Worm (Caenorhabditis elegans) whole organism, L1 larva: ENCODE data around the gene C30A5.10.

ENCODE experiments used
- C04F5.9 ChIP-seq: sonication (generic microtip); optimal IDR thresholded peaks from 2 replicates; lab custom pipeline; 2016; ENCODE audit warnings: missing genetic modification characterization, missing compliant biosample characterization
- Y116A8C.19 ChIP-seq: sonication (generic microtip); optimal IDR thresholded peaks from 2 replicates; lab custom pipeline; 2016; ENCODE audit warnings: missing compliant biosample characterization, missing genetic modification characterization, borderline replicate concordance
- alr-1 ChIP-seq: fragments of 200-800 bp; sonication (Bioruptor generic); optimal IDR thresholded peaks from 2 replicates; lab custom pipeline; 2018; ENCODE audit warnings: borderline replicate concordance, mild to moderate bottlenecking, missing genetic modification characterization, missing compliant biosample characterization
- ama-1 ChIP-seq: fragments of 150-350 bp; optimal IDR thresholded peaks from 2 replicates; lab custom pipeline; 2014
- ceh-8 ChIP-seq: fragments of 200-800 bp; sonication (Bioruptor generic); optimal IDR thresholded peaks from 2 replicates; lab custom pipeline; 2018; ENCODE audit warnings: mild to moderate bottlenecking, missing genetic modification characterization, moderate library complexity, missing compliant biosample characterization
- ceh-82 ChIP-seq, 3 experiments: fragments of 150-350 bp in 1 of 3; sonication (generic microtip) in 2 of 3; optimal IDR thresholded peaks; 2 replicates each; lab custom pipeline; 2014 to 2017; ENCODE audit warnings: missing biosample characterization in 3 of 3, missing genetic modification characterization in 3 of 3
- dpl-1 ChIP-seq, 3 experiments: fragments of 150-350 bp in 2 of 3; sonication (generic microtip) in 1 of 3; optimal IDR thresholded peaks; 2 replicates each; lab custom pipeline; 2014 to 2017; ENCODE audit warnings: missing biosample characterization in 3 of 3, missing genetic modification characterization in 3 of 3, missing genetic modification reagents in 3 of 3
- dsc-1 ChIP-seq: sonication (generic microtip); optimal IDR thresholded peaks from 2 replicates; lab custom pipeline; 2016; ENCODE audit warnings: mild to moderate bottlenecking, missing genetic modification characterization, missing compliant biosample characterization
- efl-1 ChIP-seq, 4 experiments: fragments of 150-350 bp; optimal IDR thresholded peaks in 3 of 4; peaks in 1 of 4; 1 replicate in 1 of 4; 2 replicates in 3 of 4; lab custom pipeline; 2014; ENCODE audit warnings: missing biosample characterization in 2 of 4, missing genetic modification characterization in 2 of 4, missing genetic modification reagents in 2 of 4
- egl-13 ChIP-seq: sonication (generic microtip); optimal IDR thresholded peaks from 2 replicates; lab custom pipeline; 2016; ENCODE audit warnings: missing genotype, missing genetic modification reagents, missing genetic modification characterization, missing compliant biosample characterization
- egl-27 ChIP-seq, 2 experiments: fragments of 150-350 bp in 1 of 2; sonication (generic microtip); optimal IDR thresholded peaks; 3 replicates each; lab custom pipeline; 2017 to 2018; ENCODE audit warnings: missing biosample characterization in 2 of 2, missing genetic modification characterization in 2 of 2, missing genetic modification reagents in 2 of 2
- fkh-10 ChIP-seq: sonication (generic microtip); optimal IDR thresholded peaks from 2 replicates; lab custom pipeline; 2017; ENCODE audit warnings: missing biosample characterization, missing genetic modification reagents, missing genetic modification characterization
- fos-1 ChIP-seq: fragments of 150-350 bp; optimal IDR thresholded peaks from 2 replicates; lab custom pipeline; 2014; ENCODE audit warnings: missing biosample characterization, missing genetic modification characterization
- grh-1 ChIP-seq: fragments of 200-800 bp; sonication (Bioruptor generic); IDR thresholded peaks from 2 replicates; pipeline ENCODE4 v1.3.6; 2022; ENCODE audit warnings: missing genetic modification reagents, missing genetic modification characterization, missing compliant biosample characterization
- hlh-17 ChIP-seq: fragments of 200-800 bp; sonication (Bioruptor generic); optimal IDR thresholded peaks from 2 replicates; lab custom pipeline; 2018; ENCODE audit warnings: missing genetic modification characterization, mild to moderate bottlenecking, missing compliant biosample characterization, moderate library complexity, borderline replicate concordance
- jun-1 ChIP-seq: fragments of 150-350 bp; optimal IDR thresholded peaks from 2 replicates; lab custom pipeline; 2014; ENCODE audit warnings: missing biosample characterization, missing genetic modification reagents, missing genetic modification characterization
- lin-14 ChIP-seq: fragments of 200-800 bp; sonication (Bioruptor generic); optimal IDR thresholded peaks from 2 replicates; lab custom pipeline; 2018; ENCODE audit warnings: mild to moderate bottlenecking, missing genetic modification characterization, moderate library complexity, missing compliant biosample characterization
- lin-39 ChIP-seq: fragments of 150-350 bp; optimal IDR thresholded peaks from 2 replicates; lab custom pipeline; 2014; ENCODE audit warnings: missing biosample characterization, missing genetic modification reagents, missing genetic modification characterization
- lsy-2 ChIP-seq, 2 experiments: fragments of 150-350 bp; optimal IDR thresholded peaks; 2 replicates each; lab custom pipeline; 2014; ENCODE audit warnings: missing biosample characterization in 2 of 2, missing genetic modification characterization in 2 of 2
- mab-9 ChIP-seq: fragments of 200-800 bp; sonication (Bioruptor generic); IDR thresholded peaks from 2 replicates; pipeline ENCODE4 v1.3.6; 2022; ENCODE audit warnings: missing genetic modification reagents, missing genetic modification characterization, missing compliant biosample characterization
- nhr-19 ChIP-seq: fragments of 200-800 bp; sonication (Bioruptor generic); conservative IDR thresholded peaks from 2 replicates; pipeline ENCODE4 v1.3.6; 2022; ENCODE audit warnings: missing genetic modification characterization, missing compliant biosample characterization
- nhr-237 ChIP-seq: fragments of 150-350 bp; optimal IDR thresholded peaks from 2 replicates; lab custom pipeline; 2014; ENCODE audit warnings: missing biosample characterization, missing genetic modification characterization
- nhr-47 ChIP-seq: sonication (generic microtip); optimal IDR thresholded peaks from 2 replicates; lab custom pipeline; 2016; ENCODE audit warnings: mild to moderate bottlenecking, missing genetic modification characterization, moderate library complexity, missing compliant biosample characterization
- nhr-71 ChIP-seq: sonication (generic microtip); optimal IDR thresholded peaks from 2 replicates; lab custom pipeline; 2016; ENCODE audit warnings: mild to moderate bottlenecking, missing genetic modification characterization, moderate library complexity, missing compliant biosample characterization
- nhr-84 ChIP-seq: sonication (generic microtip); optimal IDR thresholded peaks from 2 replicates; lab custom pipeline; 2017; ENCODE audit warnings: missing biosample characterization, missing genetic modification characterization
- snu-23 ChIP-seq: sonication (generic microtip); optimal IDR thresholded peaks from 2 replicates; lab custom pipeline; 2016; ENCODE audit warnings: missing genetic modification characterization, missing compliant biosample characterization
- sox-4 ChIP-seq: sonication (generic microtip); optimal IDR thresholded peaks from 2 replicates; lab custom pipeline; 2016; ENCODE audit warnings: missing genetic modification characterization, missing compliant biosample characterization
- sup-37 ChIP-seq: fragments of 200-800 bp; sonication (Bioruptor generic); optimal IDR thresholded peaks from 2 replicates; lab custom pipeline; 2018; ENCODE audit warnings: mild to moderate bottlenecking, missing genetic modification characterization, missing compliant biosample characterization
- tbx-2 ChIP-seq: sonication (generic microtip); optimal IDR thresholded peaks from 2 replicates; lab custom pipeline; 2016; ENCODE audit warnings: missing genetic modification characterization, missing compliant biosample characterization
- unc-130 ChIP-seq: fragments of 150-350 bp; optimal IDR thresholded peaks from 2 replicates; lab custom pipeline; 2017; ENCODE audit warnings: missing biosample characterization, missing genetic modification characterization, inconsistent platforms
- unc-30 ChIP-seq: sonication (generic microtip); optimal IDR thresholded peaks from 2 replicates; lab custom pipeline; 2017; ENCODE audit warnings: missing biosample characterization, missing genetic modification characterization
- unc-86 ChIP-seq: sonication (generic microtip); optimal IDR thresholded peaks from 2 replicates; lab custom pipeline; 2016; ENCODE audit warnings: missing genetic modification characterization, missing compliant biosample characterization
- zag-1 ChIP-seq: fragments of 150-350 bp; optimal IDR thresholded peaks from 2 replicates; lab custom pipeline; 2014; ENCODE audit warnings: missing biosample characterization, missing genetic modification characterization
- ztf-11 ChIP-seq, 2 experiments: sonication (generic microtip); optimal IDR thresholded peaks; 2 replicates each; lab custom pipeline; 2016 to 2017; ENCODE audit warnings: missing genetic modification characterization in 2 of 2, missing biosample characterization in 1 of 2, missing compliant biosample characterization in 1 of 2

Gene C30A5.10

ce11 chrIII:8224769-8225168, 15.1 kb upstream of the C30A5.10 start, which contains the start of gene mob-4:
TSS of gene mob-4 (plus strand) at chrIII:8225097.
- TF ChIP-seq snu-23, result peak; percentile 6
- peak in 1 of 2 experiments; percentile 26 for TF ChIP-seq lsy-2 (tag; optimal IDR thresholded peaks at IDR 0.05; lab: Kevin White, UChicago)
- TF ChIP-seq efl-1 (optimal IDR thresholded peaks at IDR 0.05; lab: Kevin White, UChicago), result peak in 1 of 2 experiments; percentile 17
- TF ChIP-seq efl-1 (GFP tag; optimal IDR thresholded peaks at IDR 0.05 in 1 of 2; lab: Kevin White, UChicago), result peak; percentile 25 to 62
- no peak for TF ChIP-seq sox-4
- no peak for TF ChIP-seq C04F5.9
- peak in 1 of 3 experiments; percentile 33 for TF ChIP-seq dpl-1 (GFP tag; optimal IDR thresholded peaks at IDR 0.05; lab: Kevin White, UChicago)
- no peak for TF ChIP-seq nhr-71 (tag; lab: Kevin White, UChicago)
- TF ChIP-seq ceh-8 (GFP tag; lab: Kevin White, UChicago), result no peak

DNA sequence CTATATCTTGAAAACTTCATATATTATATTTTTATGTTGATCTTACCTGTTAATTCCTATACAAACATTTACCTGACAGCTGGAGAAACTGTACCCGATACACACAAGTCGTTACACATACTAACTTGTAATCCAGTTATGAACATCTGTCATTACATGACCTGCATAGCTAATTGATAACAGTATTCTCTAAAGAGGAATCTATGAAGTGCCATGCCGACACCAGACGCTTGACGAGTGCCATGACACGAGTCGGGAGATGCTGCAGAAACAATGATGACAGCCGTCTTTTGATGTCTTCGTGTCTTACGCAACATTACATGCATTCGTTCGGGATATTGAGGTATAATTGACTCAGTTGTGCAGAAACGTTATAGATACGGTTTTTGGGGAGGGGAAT, 10.4 kb upstream of the C30A5.10 start:
- peak; percentile 79 for TF ChIP-seq unc-86 (tag; lab: Kevin White, UChicago)
- TF ChIP-seq Y116A8C.19, result no peak
- TF ChIP-seq tbx-2, result peak; percentile 6
- no peak for TF ChIP-seq grh-1 (GFP tag; lab: Robert Waterston, UW)
- peak in 1 of 2 experiments; percentile 57 for TF ChIP-seq ztf-11 (tag; optimal IDR thresholded peaks at IDR 0.05; lab: Kevin White, UChicago)
- TF ChIP-seq lsy-2 (tag; optimal IDR thresholded peaks at IDR 0.05; lab: Kevin White, UChicago), result no peak
- no peak for TF ChIP-seq snu-23

- peak; percentile 11 for TF ChIP-seq dsc-1 (tag; lab: Kevin White, UChicago)
- no peak for TF ChIP-seq egl-13
- TF ChIP-seq efl-1 (optimal IDR thresholded peaks at IDR 0.05; lab: Kevin White, UChicago), result no peak
- peak in 1 of 2 experiments; percentile 34 for TF ChIP-seq efl-1 (GFP tag; optimal IDR thresholded peaks at IDR 0.05 in 1 of 2; lab: Kevin White, UChicago)
Observed at ce11 chrIII:8217919-8218318, 8.2 kb upstream of the C30A5.10 start, which contains the start of gene C30A5.16. TSS of gene C30A5.16 (plus strand) at chrIII:8218219.

DNA sequence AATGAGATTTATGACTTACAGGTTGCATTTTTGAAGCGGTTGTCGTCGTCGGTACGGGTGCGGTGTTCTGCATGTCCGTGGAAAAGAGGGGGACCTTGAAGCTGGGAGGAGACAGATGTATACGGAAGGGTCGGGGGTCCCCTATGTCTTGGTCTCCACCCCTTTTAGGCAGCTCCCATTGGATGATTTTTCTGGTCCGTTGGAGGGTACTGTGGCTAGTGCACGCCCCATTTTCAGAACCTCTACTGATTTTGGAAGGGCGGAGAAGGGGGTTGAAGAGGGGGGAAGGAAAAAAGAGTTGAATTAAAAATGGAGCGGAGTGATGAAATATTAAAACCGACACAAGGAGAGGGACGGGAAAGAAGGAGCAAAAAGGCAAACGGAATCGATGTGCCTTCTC, 6.5 kb upstream of the C30A5.10 start, which contains the start of gene unc-86:
Gene unc-86 (minus strand): TSS at position 113 of the 400 bp plus-strand sequence.
- TF ChIP-seq lin-14 (GFP tag; lab: Kevin White, UChicago) (peak; percentile 4), nhr-237 (tag; lab: Kevin White, UChicago) (no peak), alr-1 (no peak), lsy-2 (tag; optimal IDR thresholded peaks at IDR 0.05; lab: Kevin White, UChicago) (peak in 1 of 2 experiments; percentile 31), hlh-17 (no peak), unc-86 (tag; lab: Kevin White, UChicago) (peak; percentile 86)

DNA sequence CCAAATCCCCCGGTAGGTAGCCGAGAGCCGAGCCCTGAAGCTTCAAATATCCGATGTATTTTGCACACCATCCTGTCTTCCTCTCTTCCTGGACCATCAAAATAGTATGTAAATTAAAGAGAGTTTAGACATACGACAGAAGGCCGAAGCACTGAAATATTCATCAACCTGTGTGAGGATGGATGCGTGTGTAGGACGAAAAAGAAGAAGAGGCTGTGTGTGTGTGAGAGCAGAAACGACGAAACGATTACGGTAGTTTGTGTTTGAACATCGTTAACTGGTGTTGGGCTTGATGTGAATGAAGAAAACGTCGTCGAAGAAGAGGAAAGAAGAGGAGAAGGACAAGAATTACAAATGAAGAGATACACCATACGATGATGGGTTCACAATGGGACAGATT, 1.9 kb upstream of the C30A5.10 start:
- TF ChIP-seq nhr-71 (tag; lab: Kevin White, UChicago) (no peak), nhr-19 (GFP tag; lab: Robert Waterston, UW) (no peak), mab-9 (no peak), nhr-84 (tag; lab: Kevin White, UChicago) (no peak), lin-39 (tag; lab: Kevin White, UChicago) (no peak), egl-13 (peak; percentile 36), fkh-10 (no peak), sup-37 (GFP tag; lab: Kevin White, UChicago) (no peak), unc-86 (tag; lab: Kevin White, UChicago) (peak; percentile 97), nhr-47 (tag; lab: Kevin White, UChicago) (no peak), egl-27 (tag; optimal IDR thresholded peaks at IDR 0.05; lab: Kevin White, UChicago) (no peak), lsy-2 (tag; optimal IDR thresholded peaks at IDR 0.05; lab: Kevin White, UChicago) (peak in 1 of 2 experiments; percentile 61), ceh-82 (tag; optimal IDR thresholded peaks at IDR 0.05; lab: Kevin White, UChicago) (no peak), jun-1 (tag; lab: Kevin White, UChicago) (no peak), unc-130 (no peak), zag-1 (tag; lab: Kevin White, UChicago) (no peak), ama-1 (lab: Kevin White, UChicago) (no peak), fos-1 (tag; lab: Kevin White, UChicago) (no peak), ztf-11 (tag; optimal IDR thresholded peaks at IDR 0.05; lab: Kevin White, UChicago) (no peak), unc-30 (tag; lab: Kevin White, UChicago) (no peak), lin-14 (GFP tag; lab: Kevin White, UChicago) (peak; percentile 41)
- TF ChIP-seq, all 84 proteins: peak for 4
